Worm (Caenorhabditis elegans): ENCODE data around the gene F08D12.15.

- TF ChIP-seq F49E8.2 (tag; optimal IDR thresholded peaks at IDR 0.05; ENCODE audit: insufficient read depth) (no peak), nfyb-1 (GFP tag; IDR thresholded peaks at IDR 0.05) (no peak), ztf-6 (GFP tag; IDR thresholded peaks at IDR 0.05) (no peak)
Measured at ce11 chrII:2804949-2805348, 38.5 kb downstream of the F08D12.15 start.

Data from whole organism, young adult.